Fruit fly (Drosophila melanogaster) whole organism, larva: ENCODE measurements around the gene CG7049.

ENCODE experiments used
- noc ChIP-seq: fragments of 200-800 bp; sonication (Bioruptor generic); optimal IDR thresholded peaks from 3 replicates; lab custom pipeline; 2019; ENCODE audit warnings: missing biosample characterization, mild to moderate bottlenecking, missing genetic modification characterization, moderate library complexity

The CG7049 gene

dm6 chr3L:175949-176348 lies at the start of gene CG7049:
Gene CG7049 (minus strand): TSS chr3L:176228.
- TF ChIP-seq noc (tag; lab: Kevin White, UChicago), result peak; percentile 10

dm6 chr3L:225120-225519 lies 49.1 kb upstream of the CG7049 start:
- TF ChIP-seq noc (tag; lab: Kevin White, UChicago), result no peak

- no peak for TF ChIP-seq noc (tag; lab: Kevin White, UChicago)
These were observed 48.2 kb upstream of the CG7049 start for dm6 chr3L:224004-224951.

dm6 chr3L:223019-223902 lies 47.2 kb upstream of the CG7049 start, which contains the start of the genes pyx and CG33229:
Gene pyx (minus strand): TSS chr3L:223069.
Gene CG33229 (plus strand): TSS chr3L:223852.
- peak; percentile 64 for TF ChIP-seq noc (tag; lab: Kevin White, UChicago)

dm6 chr3L:217480-218118 lies 41.6 kb upstream of the CG7049 start, which contains the start of gene CG13877:
Gene CG13877 (plus strand): TSS chr3L:218068.
- no peak for TF ChIP-seq noc (tag; lab: Kevin White, UChicago)

dm6 chr3L:216325-216724 lies 40.3 kb upstream of the CG7049 start, which contains the start of gene Kaz1-ORFB:
Gene Kaz1-ORFB (plus strand): TSS chr3L:216625.
- TF ChIP-seq noc (tag; lab: Kevin White, UChicago), result no peak

- no peak for TF ChIP-seq noc (tag; lab: Kevin White, UChicago)
These were observed 36.5 kb upstream of the CG7049 start, which contains the start of the genes thoc7 and Dis3l2 for dm6 chr3L:212520-212919. Gene thoc7 (minus strand): TSS chr3L:212687. Gene Dis3l2 (plus strand): TSS chr3L:212709.

dm6 chr3L:211200-211599 lies 35.2 kb upstream of the CG7049 start, which contains the start of gene Prp4k:
Gene Prp4k (minus strand): TSS chr3L:211457.
- no peak for TF ChIP-seq noc (tag; lab: Kevin White, UChicago)

dm6 chr3L:205723-206284 lies 29.8 kb upstream of the CG7049 start, which contains the start of the genes Gk1 and CG13876:
Gene Gk1 (minus strand): TSS chr3L:205844.
Gene CG13876 (plus strand): TSS chr3L:206134.
- peak; percentile 98 for TF ChIP-seq noc (tag; lab: Kevin White, UChicago)

- TF ChIP-seq noc (tag; lab: Kevin White, UChicago), result peak; percentile 16
These were observed 27.6 kb upstream of the CG7049 start, which contains the start of gene NitFhit for dm6 chr3L:203536-204135. Gene NitFhit (plus strand): TSS chr3L:203730.

dm6 chr3L:199754-200596 lies 23.9 kb upstream of the CG7049 start, which contains the start of the genes rno and mri:
Gene rno (minus strand): TSS chr3L:199762.
Gene mri (plus strand): TSS chr3L:200174.
- TF ChIP-seq noc (tag; lab: Kevin White, UChicago), result peak; percentile 65

- TF ChIP-seq noc (tag; lab: Kevin White, UChicago), result no peak
These were observed 23.2 kb upstream of the CG7049 start for dm6 chr3L:199050-199745.
